Fruit fly (Drosophila melanogaster) whole organism, adult: ENCODE results near the gene CG42711.

ENCODE experiments used
- CG14711 ChIP-seq: fragments of 200-800 bp; sonication (Bioruptor generic); optimal IDR thresholded peaks from 2 replicates; lab custom pipeline; 2018; ENCODE audit warnings: missing biosample characterization, mild to moderate bottlenecking, missing genetic modification characterization, moderate library complexity
- CG7045 ChIP-seq: fragments of 200-800 bp; sonication (Bioruptor generic); optimal IDR thresholded peaks from 2 replicates; lab custom pipeline; 2017; ENCODE audit warnings: missing biosample characterization, mild to moderate bottlenecking, missing genetic modification characterization
- CG7101 ChIP-seq: fragments of 200-800 bp; sonication (Bioruptor generic); optimal IDR thresholded peaks from 2 replicates; lab custom pipeline; 2018; ENCODE audit warnings: missing biosample characterization, mild to moderate bottlenecking, missing genetic modification characterization, moderate library complexity
- Clk ChIP-seq: fragments of 200-800 bp; sonication (Bioruptor generic); optimal IDR thresholded peaks from 2 replicates; lab custom pipeline; 2017; ENCODE audit warnings: missing biosample characterization, missing genetic modification characterization
- Crg-1 ChIP-seq: fragments of 200-800 bp; sonication (Bioruptor generic); optimal IDR thresholded peaks from 2 replicates; lab custom pipeline; 2016; ENCODE audit warnings: missing biosample characterization, missing genetic modification characterization
- bab1 ChIP-seq: fragments of 200-800 bp; sonication (Bioruptor generic); optimal IDR thresholded peaks from 3 replicates; lab custom pipeline; 2019; ENCODE audit warnings: missing biosample characterization, mild to moderate bottlenecking, missing genetic modification characterization, moderate library complexity
- cic ChIP-seq: fragments of 200-800 bp; sonication (Bioruptor generic); optimal IDR thresholded peaks from 2 replicates; lab custom pipeline; 2017; ENCODE audit warnings: missing biosample characterization, mild to moderate bottlenecking, missing genetic modification characterization, moderate library complexity
- cnc ChIP-seq, 2 experiments: fragments of >200 bp; optimal IDR thresholded peaks; 2 replicates each; lab custom pipeline; 2017
- kay ChIP-seq: fragments of 200-800 bp; sonication (Bioruptor generic); peaks from one replicate; lab custom pipeline; 2016; ENCODE audit warnings: missing biosample characterization, missing genetic modification characterization, borderline replicate concordance
- ovo ChIP-seq: fragments of 200-800 bp; sonication (Bioruptor generic); optimal IDR thresholded peaks from 2 replicates; lab custom pipeline; 2016; ENCODE audit warnings: missing biosample characterization, missing genetic modification characterization
- pad ChIP-seq: fragments of 200-800 bp; sonication (Bioruptor generic); optimal IDR thresholded peaks from 3 replicates; lab custom pipeline; 2017; ENCODE audit warnings: missing biosample characterization, missing genetic modification characterization, mild to moderate bottlenecking, moderate library complexity, missing genetic modification reagents
- toe ChIP-seq: fragments of 200-800 bp; sonication (Bioruptor generic); optimal IDR thresholded peaks from 2 replicates; lab custom pipeline; 2016; ENCODE audit warnings: missing biosample characterization, missing genetic modification characterization

dm6 chr2L:13886326-13887073 lies 44.7 kb downstream of the CG42711 start:
- TF ChIP-seq cic (GFP tag; lab: Kevin White, UChicago) (peak; percentile 72), bab1 (no peak), Clk (GFP tag; lab: Kevin White, UChicago) (no peak), Crg-1 (GFP tag; lab: Kevin White, UChicago) (no peak), toe (GFP tag; lab: Kevin White, UChicago) (no peak), kay (GFP tag; lab: Kevin White, UChicago) (peak; percentile 87), CG7101 (tag; lab: Kevin White, UChicago) (no peak), CG7045 (GFP tag; lab: Kevin White, UChicago) (peak; percentile 8), CG14711 (no peak), cnc (optimal IDR thresholded peaks at IDR 0.05; lab: Kevin White, UChicago) (no peak), ovo (GFP tag; lab: Kevin White, UChicago) (no peak), pad (GFP tag; lab: Kevin White, UChicago) (no peak)
